Worm (Caenorhabditis elegans): ENCODE data around the gene sptl-2.

ce11 chrV:8017924-8018323 is 917 bp downstream of the sptl-2 start:
- no peak for TF ChIP-seq unc-30 (tag; optimal IDR thresholded peaks at IDR 0.05)
- TF ChIP-seq aly-2 (tag; optimal IDR thresholded peaks at IDR 0.05) = no peak
- no peak for TF ChIP-seq efl-1 (optimal IDR thresholded peaks at IDR 0.05)
- TF ChIP-seq efl-1 (GFP tag; optimal IDR thresholded peaks at IDR 0.05 in 1 of 2) = no peak
- TF ChIP-seq C04F5.9 (tag; optimal IDR thresholded peaks at IDR 0.05) = no peak
- no peak for TF ChIP-seq nhr-71 (tag; optimal IDR thresholded peaks at IDR 0.05)
- no peak for TF ChIP-seq alr-1 (tag; optimal IDR thresholded peaks at IDR 0.05; ENCODE audit: borderline replicate concordance)
- TF ChIP-seq egl-27 (tag; optimal IDR thresholded peaks at IDR 0.05) = no peak
- TF ChIP-seq hlh-4 (tag; optimal IDR thresholded peaks at IDR 0.05) = no peak
- no peak for TF ChIP-seq nhr-90 (tag; optimal IDR thresholded peaks at IDR 0.05; ENCODE audit: poor library complexity)

All from whole organism, L1 larva.